Fruit fly (Drosophila melanogaster): ENCODE data around the gene CG15743.

The CG15743 gene

dm6 chrX:13276713-13277112 lies 8.8 kb upstream of the CG15743 start (continued):
- TF ChIP-seq CG2875 (GFP tag; optimal IDR thresholded peaks at IDR 0.05): peak; percentile 10
- TF ChIP-seq CG3847 (GFP tag; IDR thresholded peaks at IDR 0.05): peak; percentile 82
- peak; percentile 88 for TF ChIP-seq Atf6 (GFP tag; IDR thresholded peaks at IDR 0.05)
- TF ChIP-seq gcm2 (GFP tag; optimal IDR thresholded peaks at IDR 0.05): no peak
- TF ChIP-seq Fer1 (GFP tag; optimal IDR thresholded peaks at IDR 0.05): peak; percentile 90
- TF ChIP-seq odd (GFP tag; optimal IDR thresholded peaks at IDR 0.05): peak; percentile 57
- TF ChIP-seq pzg (GFP tag; optimal IDR thresholded peaks at IDR 0.05): no peak
- TF ChIP-seq Xbp1 (GFP tag; optimal IDR thresholded peaks at IDR 0.05): peak; percentile 64
- TF ChIP-seq HLH4C (GFP tag; IDR thresholded peaks at IDR 0.05; ENCODE audit: partially characterized antibody): no peak
- TF ChIP-seq E2f1 (GFP tag; IDR thresholded peaks at IDR 0.05): peak; percentile 78
- peak; percentile 24 for TF ChIP-seq ewg (GFP tag; optimal IDR thresholded peaks at IDR 0.05)
- TF ChIP-seq usp (GFP tag; optimal IDR thresholded peaks at IDR 0.05): no peak
- TF ChIP-seq zfh2 (GFP tag; optimal IDR thresholded peaks at IDR 0.05): no peak
- no peak for TF ChIP-seq NC2α (GFP tag; optimal IDR thresholded peaks at IDR 0.05)
- peak; percentile 51; the same call in 1 of the 2 replicates for TF ChIP-seq ssp (GFP tag; IDR thresholded peaks at IDR 0.05)
- TF ChIP-seq sc (optimal IDR thresholded peaks at IDR 0.05): no peak
- no peak for TF ChIP-seq sc (GFP tag; optimal IDR thresholded peaks at IDR 0.05)
- no peak for TF ChIP-seq CG8290 (GFP tag; optimal IDR thresholded peaks at IDR 0.05)
- peak in 1 of 2 experiments; percentile 52 for TF ChIP-seq CG8290 (tag; optimal IDR thresholded peaks at IDR 0.05)
- no peak for TF ChIP-seq eyg (GFP tag; optimal IDR thresholded peaks at IDR 0.05)
- no peak for TF ChIP-seq aop (GFP tag; IDR thresholded peaks at IDR 0.05)
- TF ChIP-seq exex (tag; optimal IDR thresholded peaks at IDR 0.05): peak; percentile 68
- peak; percentile 20 for TF ChIP-seq Jarid2 (GFP tag; optimal IDR thresholded peaks at IDR 0.05)
- peak; percentile 77 for TF ChIP-seq CG17829 (tag; optimal IDR thresholded peaks at IDR 0.05)
- peak; percentile 30 for TF ChIP-seq abd-A (tag; optimal IDR thresholded peaks at IDR 0.05)
- TF ChIP-seq pan (optimal IDR thresholded peaks at IDR 0.05): no peak
- TF ChIP-seq pan (GFP tag; optimal IDR thresholded peaks at IDR 0.05 in 1 of 2, IDR thresholded peaks at IDR 0.05 in 1 of 2): peak in 1 of 2 experiments; percentile 74
- no peak for TF ChIP-seq CkIIα-i1 (GFP tag; IDR thresholded peaks at IDR 0.05)
- peak; percentile 67; the same call in 1 of the 2 replicates for TF ChIP-seq Drgx (GFP tag; IDR thresholded peaks at IDR 0.05)
- TF ChIP-seq Hr3 (GFP tag; optimal IDR thresholded peaks at IDR 0.05): peak; percentile 55
- peak in 1 of 2 experiments; percentile 56 for TF ChIP-seq Eip74EF (GFP tag; optimal IDR thresholded peaks at IDR 0.05)
- TF ChIP-seq lov (optimal IDR thresholded peaks at IDR 0.05): no peak
- 0 out of 3 replicates have a peak, but pooled peaks have one; percentile 15 for TF ChIP-seq lov (GFP tag; IDR thresholded peaks at IDR 0.05)
- no peak for TF ChIP-seq zen2 (GFP tag; IDR thresholded peaks at IDR 0.05; ENCODE audit: partially characterized antibody)
- peak; percentile 68 for TF ChIP-seq CG15011 (GFP tag; optimal IDR thresholded peaks at IDR 0.05)
- peak; percentile 37; the same call in 1 of the 3 replicates for TF ChIP-seq Mrtf (GFP tag; IDR thresholded peaks at IDR 0.05)
- peak; percentile 48; the same call in 1 of the 2 replicates for TF ChIP-seq wor (GFP tag; IDR thresholded peaks at IDR 0.05)
- peak; percentile 87 for TF ChIP-seq dysf (GFP tag; IDR thresholded peaks at IDR 0.05)
- no peak for TF ChIP-seq z (GFP tag; IDR thresholded peaks at IDR 0.05)
- peak; percentile 67 for TF ChIP-seq Taf1 (GFP tag; IDR thresholded peaks at IDR 0.05)
- no peak for TF ChIP-seq grn (GFP tag; optimal IDR thresholded peaks at IDR 0.05)
- no peak for TF ChIP-seq CG9876 (GFP tag; optimal IDR thresholded peaks at IDR 0.05)
- TF ChIP-seq D (optimal IDR thresholded peaks at IDR 0.05): no peak
- peak; percentile 38 for TF ChIP-seq D (GFP tag; optimal IDR thresholded peaks at IDR 0.05)
- TF ChIP-seq CG15269 (tag; optimal IDR thresholded peaks at IDR 0.05): peak; percentile 88
- TF ChIP-seq CG12104 (GFP tag; optimal IDR thresholded peaks at IDR 0.05): peak; percentile 51
- peak; percentile 52 for TF ChIP-seq Max (GFP tag; optimal IDR thresholded peaks at IDR 0.05)
- peak; percentile 37 for TF ChIP-seq gcm (GFP tag; optimal IDR thresholded peaks at IDR 0.05)
- peak; percentile 56 for TF ChIP-seq az2 (GFP tag; optimal IDR thresholded peaks at IDR 0.05)
- TF ChIP-seq Doc2 (GFP tag; IDR thresholded peaks at IDR 0.05): no peak
- peak; percentile 54 for TF ChIP-seq Oaz (GFP tag; IDR thresholded peaks at IDR 0.05)
- TF ChIP-seq CG1832 (GFP tag; optimal IDR thresholded peaks at IDR 0.05): no peak
- TF ChIP-seq sob (GFP tag; IDR thresholded peaks at IDR 0.05): peak; percentile 89

Measured in whole organism, embryonic.